Worm (Caenorhabditis elegans): ENCODE data around the gene F13H8.2.

- TF ChIP-seq elt-3 (tag; optimal IDR thresholded peaks at IDR 0.05) (no peak), nhr-237 (tag; optimal IDR thresholded peaks at IDR 0.05) (no peak), lsy-2 (tag; optimal IDR thresholded peaks at IDR 0.05) (no peak), unc-62 (GFP tag; optimal IDR thresholded peaks at IDR 0.05) (no peak)
Observed at ce11 chrII:6230116-6230515, 40.0 kb upstream of the F13H8.2 start.
